Fruit fly (Drosophila melanogaster) S2 (cell line): ENCODE measurements around the gene CG13606.

Experiments
- CG8478 ChIP-seq: fragments of >200 bp; optimal IDR thresholded peaks from 2 replicates; lab custom pipeline; 2018
- CTCF ChIP-seq, 2 experiments: fragments of >200 bp; optimal IDR thresholded peaks; 2 replicates each; lab custom pipeline; 2018

DNA sequence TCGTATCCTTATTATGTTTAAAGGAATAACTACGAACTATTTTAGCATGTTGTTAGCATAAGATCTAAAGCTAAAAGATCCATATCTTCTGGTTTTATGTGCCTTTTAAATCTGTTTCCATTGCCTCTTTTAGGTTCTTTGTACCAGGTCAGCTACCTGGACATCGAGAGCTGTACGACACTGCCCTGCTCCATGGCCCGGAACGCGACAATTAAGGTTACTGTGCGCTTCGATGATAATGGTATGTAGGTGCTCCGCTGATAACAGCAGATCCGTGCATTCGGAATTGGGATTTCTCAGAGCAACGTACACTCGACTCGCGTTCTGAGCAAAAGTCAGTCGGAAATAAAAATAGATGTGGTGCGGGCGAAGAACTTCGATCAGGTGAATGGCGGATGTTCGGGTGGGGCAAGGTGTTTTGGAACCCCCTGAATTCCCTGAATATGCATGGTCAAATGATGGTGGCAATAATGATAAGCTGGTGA, 32.7 kb upstream of the CG13606 start:
- TF ChIP-seq CG8478, result no peak
- TF ChIP-seq CTCF (optimal IDR thresholded peaks at IDR 0.05; lab: Kevin White, UChicago), result no peak
